Fruit fly (Drosophila melanogaster) whole organism, embryonic: ENCODE data around the gene CG14817.
A peak's percentile ranks its signal among the peaks of the same experiment; 100 is the strongest.

ENCODE experiments used
- Atf3 ChIP-seq: fragments of 200-800 bp; sonication (Bioruptor generic); optimal IDR thresholded peaks from 3 replicates; lab custom pipeline; 2016; ENCODE audit warnings: missing biosample characterization, missing genetic modification characterization
- Bgb ChIP-seq: fragments of 200-800 bp; sonication (Bioruptor generic); IDR thresholded peaks from 2 replicates; pipeline ENCODE4 v1.3.6; 2022; ENCODE audit warnings: missing biosample characterization, missing genetic modification characterization; ENCODE audit not compliant: partially characterized antibody
- C15 ChIP-seq: fragments of 200-800 bp; sonication (Bioruptor generic); IDR thresholded peaks from 3 replicates; pipeline ENCODE4 v1.3.6; 2022; ENCODE audit warnings: missing biosample characterization, missing genetic modification characterization
- CG1233 ChIP-seq: fragments of 200-800 bp; sonication (Bioruptor generic); optimal IDR thresholded peaks from 4 replicates; lab custom pipeline; 2018; ENCODE audit warnings: missing biosample characterization, mild to moderate bottlenecking, missing genetic modification characterization
- CG13287 ChIP-seq: fragments of 200-800 bp; sonication (Bioruptor generic); IDR thresholded peaks from 2 replicates; pipeline ENCODE4 v1.3.6; 2022; ENCODE audit warnings: missing biosample characterization, missing genetic modification characterization; ENCODE audit not compliant: partially characterized antibody
- CG15601 ChIP-seq: fragments of 200-800 bp; sonication (Bioruptor generic); optimal IDR thresholded peaks from 3 replicates; lab custom pipeline; 2019; ENCODE audit warnings: missing biosample characterization, mild to moderate bottlenecking, missing genetic modification characterization, moderate library complexity
- CG17568 ChIP-seq: fragments of 200-800 bp; sonication (Bioruptor generic); optimal IDR thresholded peaks from 2 replicates; lab custom pipeline; 2018; ENCODE audit warnings: missing biosample characterization, mild to moderate bottlenecking, missing genetic modification characterization, moderate library complexity
- CG2199 ChIP-seq: fragments of 200-800 bp; sonication (Bioruptor generic); IDR thresholded peaks from 3 replicates; pipeline ENCODE4 v1.3.6; 2022; ENCODE audit warnings: missing biosample characterization, missing genetic modification characterization
- CG2875 ChIP-seq: fragments of 200-800 bp; sonication (Bioruptor generic); optimal IDR thresholded peaks from 2 replicates; lab custom pipeline; 2017; ENCODE audit warnings: missing biosample characterization, mild to moderate bottlenecking, missing genetic modification characterization, missing genetic modification reagents
- CG30020 ChIP-seq: fragments of 200-800 bp; optimal IDR thresholded peaks from 2 replicates; lab custom pipeline; 2019; ENCODE audit warnings: missing biosample characterization, mild to moderate bottlenecking, missing genetic modification characterization, moderate library complexity
- CG31224 ChIP-seq: fragments of 200-800 bp; sonication (Bioruptor generic); IDR thresholded peaks from 2 replicates; pipeline ENCODE4 v1.3.6; 2022; ENCODE audit warnings: missing biosample characterization, missing genetic modification characterization
- CG3838 ChIP-seq: fragments of 200-800 bp; sonication (Bioruptor generic); optimal IDR thresholded peaks from 3 replicates; lab custom pipeline; 2016; ENCODE audit warnings: missing biosample characterization, missing genetic modification characterization
- CG4328 ChIP-seq: fragments of 200-800 bp; sonication (Bioruptor generic); optimal IDR thresholded peaks from 3 replicates; lab custom pipeline; 2017; ENCODE audit warnings: missing biosample characterization, missing genetic modification reagents, missing genetic modification characterization
- CG4424 ChIP-seq: fragments of 200-800 bp; sonication (Bioruptor generic); optimal IDR thresholded peaks from 3 replicates; lab custom pipeline; 2016; ENCODE audit warnings: missing biosample characterization, missing genetic modification characterization
- CG4730 ChIP-seq: fragments of 200-800 bp; sonication (Bioruptor generic); IDR thresholded peaks from 2 replicates; pipeline ENCODE4 v1.3.6; 2022; ENCODE audit warnings: missing biosample characterization, missing genetic modification characterization
- CG5953 ChIP-seq: fragments of 200-800 bp; sonication (Bioruptor generic); IDR thresholded peaks from 2 replicates; pipeline ENCODE4 v1.3.6; 2022; ENCODE audit warnings: missing biosample characterization, missing genetic modification characterization
- CG6175 ChIP-seq: fragments of 200-800 bp; sonication (Bioruptor generic); IDR thresholded peaks from 3 replicates; pipeline ENCODE4 v1.3.6; 2022; ENCODE audit warnings: missing biosample characterization, missing genetic modification characterization
- CG6689 ChIP-seq: fragments of 200-800 bp; sonication (Bioruptor generic); IDR thresholded peaks from 2 replicates; pipeline ENCODE4 v1.3.6; 2022; ENCODE audit warnings: missing biosample characterization, missing genetic modification characterization
- CG8359 ChIP-seq: fragments of 200-800 bp; sonication (Bioruptor generic); optimal IDR thresholded peaks from 2 replicates; lab custom pipeline; 2017; ENCODE audit warnings: missing biosample characterization, mild to moderate bottlenecking, missing genetic modification characterization, borderline replicate concordance
- CG8924 ChIP-seq: fragments of 200-800 bp; optimal IDR thresholded peaks from 3 replicates; lab custom pipeline; 2019; ENCODE audit warnings: missing biosample characterization, mild to moderate bottlenecking, missing genetic modification characterization, moderate library complexity
- CG9215 ChIP-seq: fragments of 200-800 bp; sonication (Bioruptor generic); IDR thresholded peaks from 2 replicates; pipeline ENCODE4 v1.3.6; 2022; ENCODE audit warnings: missing biosample characterization, missing genetic modification characterization
- CG9817 ChIP-seq: fragments of 200-800 bp; sonication (Bioruptor generic); optimal IDR thresholded peaks from 2 replicates; lab custom pipeline; 2018; ENCODE audit warnings: missing biosample characterization, mild to moderate bottlenecking, missing genetic modification characterization, moderate library complexity
- E2f2 ChIP-seq: fragments of 200-800 bp; sonication (Bioruptor generic); IDR thresholded peaks from 2 replicates; pipeline ENCODE4 v1.3.6; 2022; ENCODE audit warnings: missing biosample characterization, missing genetic modification characterization
- H2.0 ChIP-seq: fragments of 200-800 bp; sonication (Bioruptor generic); IDR thresholded peaks from 2 replicates; pipeline ENCODE4 v1.3.6; 2022; ENCODE audit warnings: missing biosample characterization, missing genetic modification characterization
- Hmr ChIP-seq: fragments of 200-800 bp; sonication (Bioruptor generic); optimal IDR thresholded peaks from 3 replicates; lab custom pipeline; 2017; ENCODE audit warnings: mild to moderate bottlenecking, missing biosample characterization, missing genetic modification reagents, missing genetic modification characterization
- Kr ChIP-seq: fragments of 200-800 bp; sonication (Bioruptor generic); optimal IDR thresholded peaks from 2 replicates; lab custom pipeline; 2017; ENCODE audit warnings: missing biosample characterization, mild to moderate bottlenecking, missing genetic modification characterization
- NC2α ChIP-seq: fragments of 200-800 bp; sonication (Bioruptor generic); optimal IDR thresholded peaks from 2 replicates; lab custom pipeline; 2016; ENCODE audit warnings: missing biosample characterization, missing genetic modification characterization
- Oli ChIP-seq: fragments of 200-800 bp; sonication (Bioruptor generic); optimal IDR thresholded peaks from 2 replicates; lab custom pipeline; 2018; ENCODE audit warnings: missing biosample characterization, mild to moderate bottlenecking, missing genetic modification characterization, moderate library complexity
- Ssrp ChIP-seq: fragments of 200-800 bp; sonication (Bioruptor generic); optimal IDR thresholded peaks from 2 replicates; lab custom pipeline; 2018; ENCODE audit warnings: missing biosample characterization, mild to moderate bottlenecking, missing genetic modification characterization, moderate library complexity
- Usf ChIP-seq: fragments of 200-800 bp; sonication (Bioruptor generic); optimal IDR thresholded peaks from 2 replicates; lab custom pipeline; 2017; ENCODE audit warnings: missing genotype, missing biosample characterization, missing genetic modification characterization
- bcd ChIP-seq: fragments of 200-800 bp; sonication (Bioruptor generic); optimal IDR thresholded peaks from 2 replicates; lab custom pipeline; 2017; ENCODE audit warnings: missing biosample characterization, mild to moderate bottlenecking, missing genetic modification characterization
- btn ChIP-seq: fragments of 200-800 bp; sonication (Bioruptor generic); optimal IDR thresholded peaks from 2 replicates; lab custom pipeline; 2016; ENCODE audit warnings: missing biosample characterization, missing genetic modification characterization
- crol ChIP-seq: fragments of 200-800 bp; sonication (Bioruptor generic); IDR thresholded peaks from 2 replicates; pipeline ENCODE4 v1.3.6; 2022; ENCODE audit warnings: missing biosample characterization, missing genetic modification characterization
- dm ChIP-seq: fragments of 200-800 bp; sonication (Bioruptor generic); optimal IDR thresholded peaks from 3 replicates; lab custom pipeline; 2016; ENCODE audit warnings: missing biosample characterization, missing genetic modification characterization
- esg ChIP-seq: fragments of 200-800 bp; sonication (Bioruptor generic); conservative IDR thresholded peaks from 2 replicates; pipeline ENCODE4 v1.3.6; 2022; ENCODE audit warnings: missing biosample characterization, missing genetic modification characterization
- eyg ChIP-seq: fragments of 200-800 bp; sonication (Bioruptor generic); optimal IDR thresholded peaks from 3 replicates; lab custom pipeline; 2016; ENCODE audit warnings: missing biosample characterization, missing genetic modification characterization
- gfzf ChIP-seq: fragments of 200-800 bp; sonication (Bioruptor generic); optimal IDR thresholded peaks from 2 replicates; lab custom pipeline; 2016; ENCODE audit warnings: missing biosample characterization, mild to moderate bottlenecking, missing genetic modification characterization, moderate library complexity
- hth ChIP-seq: fragments of >200 bp; optimal IDR thresholded peaks from 2 replicates; lab custom pipeline; 2017; ENCODE audit warnings: inconsistent platforms
- ind ChIP-seq: fragments of 200-800 bp; sonication (Bioruptor generic); optimal IDR thresholded peaks from 3 replicates; lab custom pipeline; 2016; ENCODE audit warnings: missing biosample characterization, missing genetic modification characterization
- inv ChIP-seq: fragments of 200-800 bp; sonication (Bioruptor generic); IDR thresholded peaks from 2 replicates; pipeline ENCODE4 v1.3.6; 2022; ENCODE audit warnings: missing biosample characterization, missing genetic modification characterization; ENCODE audit not compliant: partially characterized antibody
- mirr ChIP-seq: fragments of 200-800 bp; sonication (Bioruptor generic); optimal IDR thresholded peaks from 3 replicates; lab custom pipeline; 2018; ENCODE audit warnings: missing biosample characterization, mild to moderate bottlenecking, missing genetic modification characterization
- mld ChIP-seq: fragments of 200-800 bp; sonication (Bioruptor generic); IDR thresholded peaks from 3 replicates; pipeline ENCODE4 v1.3.6; 2022; ENCODE audit warnings: missing biosample characterization, missing genetic modification characterization; ENCODE audit not compliant: partially characterized antibody
- nom ChIP-seq: fragments of 200-800 bp; sonication (Bioruptor generic); optimal IDR thresholded peaks from 2 replicates; lab custom pipeline; 2017; ENCODE audit warnings: missing biosample characterization, missing genetic modification characterization, mild to moderate bottlenecking, moderate library complexity, missing genetic modification reagents
- oc ChIP-seq: fragments of 200-800 bp; sonication (Bioruptor generic); optimal IDR thresholded peaks from 2 replicates; lab custom pipeline; 2018; ENCODE audit warnings: missing biosample characterization, mild to moderate bottlenecking, missing genetic modification characterization, moderate library complexity
- pum ChIP-seq: fragments of 200-800 bp; sonication (Bioruptor generic); optimal IDR thresholded peaks from 2 replicates; lab custom pipeline; 2016; ENCODE audit warnings: missing biosample characterization, missing genetic modification characterization
- so ChIP-seq: fragments of 200-800 bp; sonication (Bioruptor generic); IDR thresholded peaks from 3 replicates; pipeline ENCODE4 v1.3.6; 2022; ENCODE audit warnings: missing biosample characterization, missing genetic modification characterization
- sr ChIP-seq: fragments of 200-800 bp; sonication (Bioruptor generic); IDR thresholded peaks from 3 replicates; pipeline ENCODE4 v1.3.6; 2022; ENCODE audit warnings: missing biosample characterization, missing genetic modification characterization
- trh ChIP-seq: fragments of 200-800 bp; sonication (Bioruptor generic); optimal IDR thresholded peaks from 2 replicates; lab custom pipeline; 2016; ENCODE audit warnings: missing biosample characterization, missing genetic modification characterization
- wor ChIP-seq: fragments of 200-800 bp; sonication (Bioruptor generic); IDR thresholded peaks from 2 replicates; pipeline ENCODE4 v1.3.6; 2022; ENCODE audit warnings: missing biosample characterization, missing genetic modification characterization
- z ChIP-seq: fragments of 200-800 bp; sonication (Bioruptor generic); IDR thresholded peaks from 3 replicates; pipeline ENCODE4 v1.3.6; 2022; ENCODE audit warnings: missing biosample characterization, missing genetic modification characterization
- zen ChIP-seq: fragments of 200-800 bp; sonication (Bioruptor generic); optimal IDR thresholded peaks from 3 replicates; lab custom pipeline; 2018; ENCODE audit warnings: missing biosample characterization, mild to moderate bottlenecking, missing genetic modification characterization, moderate library complexity

The CG14817 gene

dm6 chrX:1880139-1880556, 3.1 kb upstream of the CG14817 start, which contains the start of gene Coa8 (continued):
- TF ChIP-seq Ssrp (tag; lab: Kevin White, UChicago) (peak; percentile 23), Hmr (peak; percentile 28), z (GFP tag; lab: Robert Waterston, UW) (no peak), so (GFP tag; lab: Robert Waterston, UW) (0 out of 3 replicates have a peak, but pooled peaks have one; percentile 44), CG4424 (GFP tag; lab: Kevin White, UChicago) (peak; percentile 4), zen (tag; lab: Kevin White, UChicago) (peak; percentile 10), CG9215 (GFP tag; lab: Robert Waterston, UW) (peak; percentile 50), sr (GFP tag; lab: Robert Waterston, UW) (no peak), CG31224 (peak; percentile 87), CG5953 (GFP tag; lab: Robert Waterston, UW) (no peak), crol (GFP tag; lab: Robert Waterston, UW) (no peak), CG2875 (GFP tag; lab: Kevin White, UChicago) (no peak), pum (peak; percentile 46), hth (lab: Kevin White, UChicago) (no peak), bcd (GFP tag; lab: Kevin White, UChicago) (peak; percentile 37), btn (GFP tag; lab: Kevin White, UChicago) (peak; percentile 37), CG1233 (GFP tag; lab: Kevin White, UChicago) (no peak), Oli (tag; lab: Kevin White, UChicago) (peak; percentile 17), mirr (peak; percentile 32), C15 (GFP tag; lab: Robert Waterston, UW) (no peak), CG4328 (GFP tag; lab: Kevin White, UChicago) (no peak), ind (peak; percentile 56), Usf (GFP tag; lab: Kevin White, UChicago) (no peak), Bgb (GFP tag; lab: Robert Waterston, UW) (peak; percentile 39; the same call in 1 of the 2 replicates), wor (GFP tag; lab: Robert Waterston, UW) (no peak), Kr (no peak), CG4730 (GFP tag; lab: Robert Waterston, UW) (no peak), CG3838 (GFP tag; lab: Kevin White, UChicago) (no peak), CG17568 (GFP tag; lab: Kevin White, UChicago) (no peak), esg (GFP tag; lab: Robert Waterston, UW) (no peak; the same call in 1 of the 2 replicates), mld (GFP tag; lab: Robert Waterston, UW) (peak; percentile 57; the same call in 1 of the 3 replicates), H2.0 (0 out of 2 replicates have a peak, but pooled peaks have one; percentile 18), gfzf (GFP tag; lab: Kevin White, UChicago) (peak; percentile 69), CG15601 (tag; lab: Kevin White, UChicago) (no peak), CG9817 (tag; lab: Kevin White, UChicago) (peak; percentile 45), dm (GFP tag; lab: Kevin White, UChicago) (no peak), E2f2 (0 out of 2 replicates have a peak, but pooled peaks have one; percentile 18), CG6175 (GFP tag; lab: Robert Waterston, UW) (no peak), CG8359 (GFP tag; lab: Kevin White, UChicago) (no peak), oc (tag; lab: Kevin White, UChicago) (no peak), trh (GFP tag; lab: Kevin White, UChicago) (no peak), Atf3 (GFP tag; lab: Kevin White, UChicago) (peak; percentile 23), CG13287 (GFP tag; lab: Robert Waterston, UW) (peak; percentile 54), CG8924 (tag; lab: Kevin White, UChicago) (peak; percentile 7), inv (GFP tag; lab: Robert Waterston, UW) (peak; percentile 37), NC2α (GFP tag; lab: Kevin White, UChicago) (no peak), nom (GFP tag; lab: Kevin White, UChicago) (no peak), CG6689 (GFP tag; lab: Robert Waterston, UW) (peak; percentile 25; the same call in 1 of the 2 replicates), eyg (GFP tag; lab: Kevin White, UChicago) (no peak), CG30020 (tag; lab: Kevin White, UChicago) (no peak), CG2199 (GFP tag; lab: Robert Waterston, UW) (no peak)
